Fruit fly (Drosophila melanogaster): Measurements from ENCODE around the gene hwt.

The hwt gene

dm6 chrX:12473953-12474468 lies 94.2 kb downstream of the hwt start (continued):
- peak; percentile 15 for TF ChIP-seq Vsx1 (GFP tag; optimal IDR thresholded peaks at IDR 0.05)
- 0 out of 3 replicates have a peak, but pooled peaks have one; percentile 28 for TF ChIP-seq ase (GFP tag; IDR thresholded peaks at IDR 0.05)
- no peak for TF ChIP-seq tup (GFP tag; optimal IDR thresholded peaks at IDR 0.05)
- no peak for TF ChIP-seq Lim3 (GFP tag; IDR thresholded peaks at IDR 0.05)
- peak; percentile 32 for TF ChIP-seq fd64A (GFP tag; optimal IDR thresholded peaks at IDR 0.05)
- peak; percentile 70 for TF ChIP-seq Xbp1 (GFP tag; optimal IDR thresholded peaks at IDR 0.05)
- TF ChIP-seq CG13775 (GFP tag; optimal IDR thresholded peaks at IDR 0.05): peak; percentile 70
- TF ChIP-seq Fer3 (tag; optimal IDR thresholded peaks at IDR 0.05): peak; percentile 80
- peak; percentile 71 for TF ChIP-seq CG6854 (GFP tag; optimal IDR thresholded peaks at IDR 0.05)
- peak; percentile 88 for TF ChIP-seq CG17361 (GFP tag; IDR thresholded peaks at IDR 0.05)
- no peak for TF ChIP-seq Stat92E (GFP tag; optimal IDR thresholded peaks at IDR 0.05)
- peak; percentile 81 for TF ChIP-seq Med (GFP tag)
- TF ChIP-seq CG6689 (GFP tag; IDR thresholded peaks at IDR 0.05): peak; percentile 81
- peak; percentile 43; the same call in 1 of the 2 replicates for TF ChIP-seq CG11247 (GFP tag; IDR thresholded peaks at IDR 0.05)
- TF ChIP-seq CTCF (GFP tag; optimal IDR thresholded peaks at IDR 0.05): no peak
- no peak for TF ChIP-seq knrl (GFP tag; IDR thresholded peaks at IDR 0.05; ENCODE audit: partially characterized antibody)
- no peak for TF ChIP-seq hb (GFP tag; IDR thresholded peaks at IDR 0.05; ENCODE audit: partially characterized antibody)
- no peak for TF ChIP-seq Mes4 (GFP tag; optimal IDR thresholded peaks at IDR 0.05)
- peak; percentile 19 for TF ChIP-seq jing (GFP tag; optimal IDR thresholded peaks at IDR 0.05)
- TF ChIP-seq esg (GFP tag; conservative IDR thresholded peaks at IDR 0.05): peak; percentile 78
- TF ChIP-seq CG4854 (GFP tag; optimal IDR thresholded peaks at IDR 0.05): no peak
- TF ChIP-seq CG9932 (GFP tag; IDR thresholded peaks at IDR 0.05): peak; percentile 86
- peak; percentile 39 for TF ChIP-seq CG17568 (GFP tag; optimal IDR thresholded peaks at IDR 0.05)
- peak; percentile 38 for TF ChIP-seq kay (GFP tag; optimal IDR thresholded peaks at IDR 0.05)
- TF ChIP-seq ttk (GFP tag; IDR thresholded peaks at IDR 0.05): peak; percentile 53
- peak; percentile 44; the same call in 1 of the 2 replicates for TF ChIP-seq MBD-R2 (GFP tag; IDR thresholded peaks at IDR 0.05)
- TF ChIP-seq CG10274 (GFP tag; optimal IDR thresholded peaks at IDR 0.05): peak; percentile 39
- TF ChIP-seq CG1233 (GFP tag; optimal IDR thresholded peaks at IDR 0.05): peak; percentile 76
- no peak for TF ChIP-seq lov (optimal IDR thresholded peaks at IDR 0.05)
- TF ChIP-seq lov (GFP tag; IDR thresholded peaks at IDR 0.05): no peak
- TF ChIP-seq CG10366 (GFP tag; IDR thresholded peaks at IDR 0.05): peak; percentile 64
- TF ChIP-seq CG11504 (tag; optimal IDR thresholded peaks at IDR 0.05): peak; percentile 87
- TF ChIP-seq tll (GFP tag; optimal IDR thresholded peaks at IDR 0.05): no peak
- TF ChIP-seq CG11085 (GFP tag; IDR thresholded peaks at IDR 0.05): no peak
- peak; percentile 20 for TF ChIP-seq CG7928 (GFP tag; optimal IDR thresholded peaks at IDR 0.05)
- peak; percentile 89 for TF ChIP-seq nmo (GFP tag; optimal IDR thresholded peaks at IDR 0.05)
- TF ChIP-seq gcm2 (GFP tag; optimal IDR thresholded peaks at IDR 0.05): no peak
- TF ChIP-seq Nf-YC (tag; optimal IDR thresholded peaks at IDR 0.05): peak; percentile 86
- TF ChIP-seq CG6683 (GFP tag; optimal IDR thresholded peaks at IDR 0.05): peak; percentile 35
- no peak for TF ChIP-seq br (optimal IDR thresholded peaks at IDR 0.05)
- TF ChIP-seq CG17359 (tag; optimal IDR thresholded peaks at IDR 0.05): peak; percentile 77
- TF ChIP-seq D19A (tag; optimal IDR thresholded peaks at IDR 0.05): peak; percentile 82
- peak; percentile 14 for TF ChIP-seq pnt (GFP tag; optimal IDR thresholded peaks at IDR 0.05)
- TF ChIP-seq usp (GFP tag; optimal IDR thresholded peaks at IDR 0.05): no peak
- TF ChIP-seq disco-r (GFP tag; optimal IDR thresholded peaks at IDR 0.05): no peak
- peak; percentile 43 for TF ChIP-seq CG4820 (GFP tag; optimal IDR thresholded peaks at IDR 0.05)
- peak; percentile 50 for TF ChIP-seq CG8359 (GFP tag; optimal IDR thresholded peaks at IDR 0.05; ENCODE audit: borderline replicate concordance)
